Worm (Caenorhabditis elegans) whole organism, young adult: ENCODE data around the gene T24B8.7.

Experiments used
- B0035.1 ChIP-seq: sonication (generic microtip); optimal IDR thresholded peaks from 2 replicates; lab custom pipeline; 2016; ENCODE audit warnings: missing genetic modification characterization, mild to moderate bottlenecking, missing compliant biosample characterization, missing genotype, missing genetic modification reagents
- B0261.1 ChIP-seq: sonication (generic microtip); optimal IDR thresholded peaks from 2 replicates; lab custom pipeline; 2016; ENCODE audit warnings: mild to moderate bottlenecking, missing genetic modification characterization, moderate library complexity, missing compliant biosample characterization
- B0336.3 ChIP-seq: fragments of 200-800 bp; sonication (Bioruptor generic); IDR thresholded peaks from 2 replicates; pipeline ENCODE4 v1.3.6; 2022; ENCODE audit warnings: missing genetic modification characterization, missing compliant biosample characterization
- F22D6.2 ChIP-seq: sonication (generic microtip); optimal IDR thresholded peaks from 2 replicates; lab custom pipeline; 2016; ENCODE audit warnings: mild to moderate bottlenecking, missing genetic modification characterization, missing compliant biosample characterization
- F52B5.7 ChIP-seq: sonication (generic microtip); optimal IDR thresholded peaks from 2 replicates; lab custom pipeline; 2016; ENCODE audit warnings: mild to moderate bottlenecking, missing genetic modification characterization, missing compliant biosample characterization
- F57A8.1 ChIP-seq: fragments of 200-800 bp; sonication (Bioruptor generic); optimal IDR thresholded peaks from 2 replicates; lab custom pipeline; 2018; ENCODE audit warnings: mild to moderate bottlenecking, missing genetic modification characterization, moderate library complexity, missing compliant biosample characterization
- Y95B8A.8 ChIP-seq: fragments of 200-800 bp; sonication (Bioruptor generic); IDR thresholded peaks from 2 replicates; pipeline ENCODE4 v1.3.6; 2022; ENCODE audit warnings: missing genetic modification reagents, missing genetic modification characterization, missing compliant biosample characterization
- akir-1 ChIP-seq: fragments of 200-800 bp; sonication (Bioruptor generic); optimal IDR thresholded peaks from 2 replicates; lab custom pipeline; 2018; ENCODE audit warnings: mild to moderate bottlenecking, missing genetic modification characterization, moderate library complexity, missing compliant biosample characterization
- aptf-2 ChIP-seq: fragments of 200-800 bp; sonication (Bioruptor generic); conservative IDR thresholded peaks from 2 replicates; pipeline ENCODE4 v1.3.6; 2022; ENCODE audit warnings: missing genetic modification reagents, missing genetic modification characterization, missing compliant biosample characterization
- aptf-3 ChIP-seq: fragments of 200-800 bp; sonication (Bioruptor generic); IDR thresholded peaks from 2 replicates; pipeline ENCODE4 v1.3.6; 2022; ENCODE audit warnings: missing genetic modification characterization, missing compliant biosample characterization
- atf-7 ChIP-seq: sonication (generic microtip); optimal IDR thresholded peaks from 2 replicates; lab custom pipeline; 2017; ENCODE audit warnings: mild to moderate bottlenecking, missing genetic modification characterization, missing compliant biosample characterization
- athp-1 ChIP-seq: sonication (generic microtip); optimal IDR thresholded peaks from 2 replicates; lab custom pipeline; 2017; ENCODE audit warnings: mild to moderate bottlenecking, missing genetic modification characterization, missing compliant biosample characterization
- cebp-1 ChIP-seq, 2 experiments: fragments of 200-800 bp in 1 of 2; sonication (Bioruptor generic) in 1 of 2; sonication (generic microtip) in 1 of 2; IDR thresholded peaks in 1 of 2; optimal IDR thresholded peaks in 1 of 2; 2 replicates each; pipeline versions ENCODE4 v1.3.6 to Lab custom; 2017 to 2022; ENCODE audit warnings: missing compliant biosample characterization in 2 of 2, missing genetic modification characterization in 2 of 2, mild to moderate bottlenecking in 1 of 2, missing genetic modification reagents in 1 of 2, moderate library complexity in 1 of 2
- ceh-100 ChIP-seq: fragments of 200-800 bp; sonication (Bioruptor generic); IDR thresholded peaks from 2 replicates; pipeline ENCODE4 v1.3.6; 2022; ENCODE audit warnings: missing genetic modification reagents, missing genetic modification characterization, missing compliant biosample characterization
- ceh-27 ChIP-seq: fragments of 200-800 bp; sonication (Bioruptor generic); optimal IDR thresholded peaks from 2 replicates; lab custom pipeline; 2018; ENCODE audit warnings: mild to moderate bottlenecking, missing genetic modification characterization, moderate library complexity, missing compliant biosample characterization
- ceh-91 ChIP-seq: fragments of 200-800 bp; sonication (Bioruptor generic); IDR thresholded peaks from 2 replicates; pipeline ENCODE4 v1.3.6; 2022; ENCODE audit warnings: missing genetic modification reagents, missing genetic modification characterization, missing compliant biosample characterization
- dox-1 ChIP-seq: fragments of 200-800 bp; sonication (Bioruptor generic); IDR thresholded peaks from 2 replicates; pipeline ENCODE4 v1.3.6; 2022; ENCODE audit warnings: missing genetic modification reagents, missing genetic modification characterization, missing compliant biosample characterization
- egl-18 ChIP-seq: fragments of 200-800 bp; sonication (Bioruptor generic); IDR thresholded peaks from 2 replicates; pipeline ENCODE4 v1.3.6; 2022; ENCODE audit warnings: missing genetic modification reagents, missing genetic modification characterization, missing compliant biosample characterization
- egl-44 ChIP-seq: fragments of 200-800 bp; sonication (Bioruptor generic); IDR thresholded peaks from 2 replicates; pipeline ENCODE4 v1.3.6; 2022; ENCODE audit warnings: missing genetic modification reagents, missing genetic modification characterization, missing compliant biosample characterization
- fkh-3 ChIP-seq: sonication (generic microtip); optimal IDR thresholded peaks from 2 replicates; lab custom pipeline; 2016; ENCODE audit warnings: mild to moderate bottlenecking, missing genetic modification characterization, missing compliant biosample characterization
- hmg-1.2 ChIP-seq: fragments of 200-800 bp; sonication (Bioruptor generic); IDR thresholded peaks from 2 replicates; pipeline ENCODE4 v1.3.6; 2022; ENCODE audit warnings: missing genetic modification reagents, missing genetic modification characterization, missing compliant biosample characterization
- hmg-20 ChIP-seq: fragments of 200-800 bp; sonication (Bioruptor generic); IDR thresholded peaks from 2 replicates; pipeline ENCODE4 v1.3.6; 2022; ENCODE audit warnings: missing genetic modification reagents, missing genetic modification characterization, missing compliant biosample characterization
- hsf-1 ChIP-seq: fragments of 200-800 bp; sonication (Bioruptor generic); IDR thresholded peaks from 2 replicates; pipeline ENCODE4 v1.3.6; 2022; ENCODE audit warnings: missing genetic modification reagents, missing genetic modification characterization, missing compliant biosample characterization
- lin-26 ChIP-seq: fragments of 200-800 bp; sonication (Bioruptor generic); IDR thresholded peaks from 2 replicates; pipeline ENCODE4 v1.3.6; 2022; ENCODE audit warnings: missing genetic modification reagents, missing genetic modification characterization, missing compliant biosample characterization
- lin-35 ChIP-seq, 3 experiments: fragments of 150-350 bp in 2 of 3; sonication (generic microtip) in 1 of 3; optimal IDR thresholded peaks; 2 replicates each; lab custom pipeline; 2014 to 2018; ENCODE audit warnings: missing biosample characterization in 3 of 3, missing genetic modification characterization in 3 of 3, missing genetic modification reagents in 3 of 3
- lin-40 ChIP-seq: sonication (generic microtip); optimal IDR thresholded peaks from 2 replicates; lab custom pipeline; 2016; ENCODE audit warnings: missing genetic modification characterization, mild to moderate bottlenecking, missing compliant biosample characterization, missing genotype, missing genetic modification reagents
- lin-54 ChIP-seq: fragments of 200-800 bp; sonication (Bioruptor generic); optimal IDR thresholded peaks from 2 replicates; lab custom pipeline; 2018; ENCODE audit warnings: mild to moderate bottlenecking, missing genetic modification characterization, missing compliant biosample characterization
- madf-10 ChIP-seq: sonication (generic microtip); optimal IDR thresholded peaks from 2 replicates; lab custom pipeline; 2016; ENCODE audit warnings: mild to moderate bottlenecking, missing genetic modification characterization, missing compliant biosample characterization
- madf-6 ChIP-seq: fragments of 200-800 bp; sonication (Bioruptor generic); IDR thresholded peaks from 2 replicates; pipeline ENCODE4 v1.3.6; 2022; ENCODE audit warnings: missing genetic modification reagents, missing genetic modification characterization, missing compliant biosample characterization
- mes-4 ChIP-seq: sonication (generic microtip); optimal IDR thresholded peaks from 2 replicates; lab custom pipeline; 2016; ENCODE audit warnings: missing genotype, missing genetic modification characterization, missing compliant biosample characterization
- mxl-1 ChIP-seq: sonication (generic microtip); optimal IDR thresholded peaks from 2 replicates; lab custom pipeline; 2016; ENCODE audit warnings: missing genetic modification characterization, missing compliant biosample characterization
- nfya-1 ChIP-seq: sonication (generic microtip); optimal IDR thresholded peaks from 2 replicates; lab custom pipeline; 2017; ENCODE audit warnings: antibody characterized with exemption, missing compliant biosample characterization, missing genetic modification characterization, borderline replicate concordance; ENCODE audit not compliant: insufficient read depth
- nfya-2 ChIP-seq: fragments of 200-800 bp; sonication (Bioruptor generic); IDR thresholded peaks from 2 replicates; pipeline ENCODE4 v1.3.6; 2022; ENCODE audit warnings: missing genetic modification reagents, missing genetic modification characterization, missing compliant biosample characterization
- nhr-120 ChIP-seq: fragments of 200-800 bp; sonication (Bioruptor generic); IDR thresholded peaks from 2 replicates; pipeline ENCODE4 v1.3.6; 2022; ENCODE audit warnings: missing genetic modification characterization, missing compliant biosample characterization
- nhr-90 ChIP-seq: sonication (generic microtip); optimal IDR thresholded peaks from 2 replicates; lab custom pipeline; 2016; ENCODE audit warnings: missing genotype, mild to moderate bottlenecking, missing genetic modification characterization, missing compliant biosample characterization
- rcor-1 ChIP-seq: fragments of 200-800 bp; sonication (Bioruptor generic); IDR thresholded peaks from 2 replicates; pipeline ENCODE4 v1.3.6; 2022; ENCODE audit warnings: missing genetic modification reagents, missing genetic modification characterization, missing compliant biosample characterization
- rec-8 ChIP-seq, 2 experiments: sonication (generic microtip); optimal IDR thresholded peaks; 2 replicates each; lab custom pipeline; 2016; ENCODE audit warnings: mild to moderate bottlenecking in 2 of 2, missing genetic modification characterization in 2 of 2, missing genetic modification reagents in 2 of 2, missing genotype in 2 of 2, missing biosample characterization in 1 of 2, missing compliant biosample characterization in 1 of 2, moderate library complexity in 1 of 2
- sdz-38 ChIP-seq: sonication (generic microtip); optimal IDR thresholded peaks from 2 replicates; lab custom pipeline; 2016; ENCODE audit warnings: missing genotype, missing genetic modification characterization, missing compliant biosample characterization
- snpc-1.3 ChIP-seq: sonication (generic microtip); optimal IDR thresholded peaks from 2 replicates; lab custom pipeline; 2017; ENCODE audit warnings: missing genetic modification characterization, mild to moderate bottlenecking, missing compliant biosample characterization, antibody characterized with exemption, moderate library complexity, missing genotype, missing genetic modification reagents; ENCODE audit not compliant: insufficient read depth
- snpc-4 ChIP-seq, 5 experiments: fragments of 150-350 bp in 1 of 5; sonication (generic microtip) in 4 of 5; optimal IDR thresholded peaks; 2 replicates each; lab custom pipeline; 2014 to 2018; ENCODE audit warnings: missing genetic modification characterization in 5 of 5, missing biosample characterization in 3 of 5, antibody characterized with exemption in 2 of 5, mild to moderate bottlenecking in 2 of 5, missing compliant biosample characterization in 2 of 5, missing genotype in 2 of 5, moderate library complexity in 2 of 5, missing genetic modification reagents in 1 of 5
- tbp1 ChIP-seq: fragments of 200-800 bp; sonication (Bioruptor generic); optimal IDR thresholded peaks from 2 replicates; lab custom pipeline; 2018; ENCODE audit warnings: mild to moderate bottlenecking, missing genetic modification characterization, missing compliant biosample characterization
- tlf-1 ChIP-seq: fragments of 200-800 bp; sonication (Bioruptor generic); optimal IDR thresholded peaks from 2 replicates; lab custom pipeline; 2018; ENCODE audit warnings: mild to moderate bottlenecking, missing genetic modification characterization, missing compliant biosample characterization
- xnd-1 ChIP-seq: sonication (generic microtip); optimal IDR thresholded peaks from 2 replicates; lab custom pipeline; 2016; ENCODE audit warnings: missing genotype, missing genetic modification reagents, missing genetic modification characterization, missing compliant biosample characterization
- zfh-2 ChIP-seq: fragments of 200-800 bp; sonication (Bioruptor generic); conservative IDR thresholded peaks from 2 replicates; pipeline ENCODE4 v1.3.6; 2022; ENCODE audit warnings: missing genetic modification reagents, missing genetic modification characterization, missing compliant biosample characterization
- zim-3 ChIP-seq: sonication (generic microtip); optimal IDR thresholded peaks from 2 replicates; lab custom pipeline; 2017; ENCODE audit warnings: mild to moderate bottlenecking, missing genetic modification characterization, moderate library complexity, missing compliant biosample characterization
- ztf-18 ChIP-seq: sonication (generic microtip); optimal IDR thresholded peaks from 2 replicates; lab custom pipeline; 2016; ENCODE audit warnings: missing genotype, mild to moderate bottlenecking, missing genetic modification characterization, missing compliant biosample characterization

T24B8.7 gene

DNA sequence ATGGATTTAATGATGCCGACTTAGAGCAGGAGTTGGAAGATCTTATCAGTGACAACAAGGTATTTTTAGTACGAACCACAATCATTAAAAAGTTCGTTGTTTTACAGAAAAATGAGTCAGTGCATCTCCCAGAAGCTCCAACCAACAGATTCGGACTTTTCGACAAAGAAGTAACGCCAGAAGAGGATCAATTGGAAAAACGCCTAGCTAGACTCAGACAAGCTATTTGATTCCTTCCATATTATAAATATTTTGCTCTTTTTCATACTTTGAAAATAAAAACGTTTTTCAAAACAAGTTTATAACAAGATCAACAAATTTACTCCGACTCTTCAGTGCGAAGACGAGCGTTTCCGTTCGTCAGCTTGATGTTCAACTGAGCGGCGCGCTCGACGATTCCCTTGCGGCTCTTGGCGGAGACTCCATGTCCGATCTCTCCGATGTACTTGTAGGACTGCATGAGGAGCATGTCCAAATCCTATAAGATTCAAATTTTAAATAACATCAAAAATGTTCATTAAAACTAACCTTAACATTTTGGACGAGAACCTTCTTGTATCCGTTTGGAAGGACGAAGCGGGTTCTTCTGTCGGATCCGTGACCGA lies 2.9 kb upstream of the T24B8.7 start:
- TF ChIP-seq nfya-1 (tag; lab: Kevin White, UChicago) (no peak), aptf-2 (GFP tag; lab: Robert Waterston, UW) (no peak), lin-40 (tag; lab: Kevin White, UChicago) (no peak), atf-7 (tag; lab: Kevin White, UChicago) (no peak), snpc-4 (GFP tag; optimal IDR thresholded peaks at IDR 0.05; lab: Kevin White, UChicago) (peak; percentile 41), snpc-4 (tag; optimal IDR thresholded peaks at IDR 0.05; lab: Kevin White, UChicago) (peak in 2 of 4 experiments; percentile 24 to 57), lin-35 (GFP tag; optimal IDR thresholded peaks at IDR 0.05; lab: Kevin White, UChicago) (peak in 1 of 3 experiments; percentile 43), F57A8.1 (GFP tag; lab: Kevin White, UChicago) (no peak), cebp-1 (GFP tag; IDR thresholded peaks at IDR 0.05; lab: Robert Waterston, UW) (no peak), cebp-1 (tag; optimal IDR thresholded peaks at IDR 0.05; lab: Kevin White, UChicago) (peak; percentile 63), F22D6.2 (tag; lab: Kevin White, UChicago) (no peak), dox-1 (GFP tag; lab: Robert Waterston, UW) (peak; percentile 58), lin-26 (GFP tag; lab: Robert Waterston, UW) (peak; percentile 87), ztf-18 (tag; lab: Kevin White, UChicago) (no peak), zim-3 (tag; lab: Kevin White, UChicago) (peak; percentile 33), lin-54 (GFP tag; lab: Kevin White, UChicago) (peak; percentile 87), B0261.1 (tag; lab: Kevin White, UChicago) (no peak), tlf-1 (GFP tag; lab: Kevin White, UChicago) (peak; percentile 80), egl-44 (GFP tag; lab: Robert Waterston, UW) (peak; percentile 55; the same call in 1 of the 2 replicates), Y95B8A.8 (GFP tag; lab: Robert Waterston, UW) (peak; percentile 44; the same call in 1 of the 2 replicates), B0336.3 (GFP tag; lab: Robert Waterston, UW) (peak; percentile 95), hsf-1 (GFP tag; lab: Robert Waterston, UW) (peak; percentile 79), ceh-91 (0 out of 2 replicates have a peak, but pooled peaks have one; percentile 18), xnd-1 (tag; lab: Kevin White, UChicago) (peak; percentile 37), athp-1 (peak; percentile 81), ceh-100 (GFP tag; lab: Robert Waterston, UW) (peak; percentile 60; the same call in 1 of the 2 replicates), snpc-1.3 (peak; percentile 74), nhr-120 (GFP tag; lab: Robert Waterston, UW) (no peak), akir-1 (GFP tag; lab: Kevin White, UChicago) (no peak), ceh-27 (GFP tag; lab: Kevin White, UChicago) (no peak), B0035.1 (peak; percentile 13), fkh-3 (tag; lab: Kevin White, UChicago) (no peak), rcor-1 (GFP tag; lab: Robert Waterston, UW) (peak; percentile 84), aptf-3 (GFP tag; lab: Robert Waterston, UW) (no peak), F52B5.7 (tag; lab: Kevin White, UChicago) (peak; percentile 65), tbp1 (GFP tag; lab: Kevin White, UChicago) (peak; percentile 60), sdz-38 (tag; lab: Kevin White, UChicago) (no peak), zfh-2 (GFP tag; lab: Robert Waterston, UW) (peak; percentile 42; the same call in 1 of the 2 replicates), madf-6 (peak; percentile 82), nfya-2 (GFP tag; lab: Robert Waterston, UW) (peak; percentile 9; the same call in 1 of the 2 replicates), rec-8 (tag; optimal IDR thresholded peaks at IDR 0.05; lab: Kevin White, UChicago) (peak; percentile 42 to 62), nhr-90 (tag; lab: Kevin White, UChicago) (peak; percentile 29), egl-18 (GFP tag; lab: Robert Waterston, UW) (no peak), mxl-1 (tag; lab: Kevin White, UChicago) (no peak), madf-10 (tag; lab: Kevin White, UChicago) (no peak), hmg-20 (GFP tag; lab: Robert Waterston, UW) (no peak), mes-4 (tag; lab: Kevin White, UChicago) (peak; percentile 20), hmg-1.2 (peak; percentile 41; the same call in 1 of the 2 replicates)
